Worm (Caenorhabditis elegans) whole organism, late embryonic: Measurements from ENCODE around the gene R09F10.1.

Experiments used
- C08G9.2 ChIP-seq: sonication (generic microtip); optimal IDR thresholded peaks from 2 replicates; lab custom pipeline; 2016; ENCODE audit warnings: mild to moderate bottlenecking, missing genetic modification characterization, moderate library complexity, missing compliant biosample characterization
- C38D4.7 ChIP-seq: fragments of 200-800 bp; sonication (Bioruptor generic); optimal IDR thresholded peaks from 2 replicates; lab custom pipeline; 2018; ENCODE audit warnings: mild to moderate bottlenecking, missing genetic modification characterization, moderate library complexity, missing compliant biosample characterization
- F13H6.1 ChIP-seq: sonication (generic microtip); optimal IDR thresholded peaks from 2 replicates; lab custom pipeline; 2016; ENCODE audit warnings: missing genetic modification characterization, missing compliant biosample characterization
- K09A11.1 ChIP-seq: sonication (generic microtip); optimal IDR thresholded peaks from 2 replicates; lab custom pipeline; 2017; ENCODE audit warnings: antibody characterized with exemption, mild to moderate bottlenecking, missing genetic modification characterization, missing compliant biosample characterization; ENCODE audit not compliant: insufficient read depth
- Y22D7AL.16 ChIP-seq: sonication (generic microtip); optimal IDR thresholded peaks from 2 replicates; lab custom pipeline; 2016; ENCODE audit warnings: missing genetic modification characterization, missing compliant biosample characterization
- ceh-14 ChIP-seq: sonication (generic microtip); optimal IDR thresholded peaks from 2 replicates; lab custom pipeline; 2016; ENCODE audit warnings: missing genotype, missing genetic modification characterization, missing compliant biosample characterization
- ceh-18 ChIP-seq: sonication (generic microtip); optimal IDR thresholded peaks from 2 replicates; lab custom pipeline; 2016; ENCODE audit warnings: missing genetic modification characterization, missing compliant biosample characterization
- ceh-19 ChIP-seq: fragments of 200-800 bp; sonication (Bioruptor generic); optimal IDR thresholded peaks from 2 replicates; lab custom pipeline; 2018; ENCODE audit warnings: mild to moderate bottlenecking, missing genetic modification characterization, missing compliant biosample characterization
- ceh-22 ChIP-seq: sonication (generic microtip); optimal IDR thresholded peaks from 2 replicates; lab custom pipeline; 2017; ENCODE audit warnings: missing biosample characterization, missing genetic modification characterization
- ceh-24 ChIP-seq: sonication (generic microtip); optimal IDR thresholded peaks from 2 replicates; lab custom pipeline; 2016; ENCODE audit warnings: mild to moderate bottlenecking, missing genetic modification characterization, missing compliant biosample characterization
- ceh-30 ChIP-seq: fragments of 150-350 bp; optimal IDR thresholded peaks from 2 replicates; lab custom pipeline; 2014; ENCODE audit warnings: missing biosample characterization, missing genetic modification characterization
- ceh-34 ChIP-seq: sonication (generic microtip); optimal IDR thresholded peaks from 2 replicates; lab custom pipeline; 2016; ENCODE audit warnings: mild to moderate bottlenecking, missing genetic modification characterization, missing compliant biosample characterization
- ceh-6 ChIP-seq: fragments of 200-800 bp; sonication (Bioruptor generic); optimal IDR thresholded peaks from 2 replicates; lab custom pipeline; 2018; ENCODE audit warnings: mild to moderate bottlenecking, missing genetic modification characterization, missing compliant biosample characterization
- elt-2 ChIP-seq: sonication (generic microtip); optimal IDR thresholded peaks from 2 replicates; lab custom pipeline; 2016; ENCODE audit warnings: missing genetic modification reagents, missing genetic modification characterization, missing compliant biosample characterization
- ets-4 ChIP-seq: sonication (generic microtip); optimal IDR thresholded peaks from 2 replicates; lab custom pipeline; 2016; ENCODE audit warnings: missing genetic modification characterization, missing compliant biosample characterization
- eyg-1 ChIP-seq: sonication (generic microtip); optimal IDR thresholded peaks from 2 replicates; lab custom pipeline; 2016; ENCODE audit warnings: missing genotype, missing genetic modification characterization, missing compliant biosample characterization
- fax-1 ChIP-seq: sonication (generic microtip); optimal IDR thresholded peaks from 2 replicates; lab custom pipeline; 2016; ENCODE audit warnings: missing genotype, missing genetic modification characterization, missing compliant biosample characterization
- fkh-6 ChIP-seq: sonication (generic microtip); optimal IDR thresholded peaks from 2 replicates; lab custom pipeline; 2016; ENCODE audit warnings: missing genetic modification characterization, missing compliant biosample characterization
- hlh-13 ChIP-seq: fragments of 200-800 bp; sonication (Bioruptor generic); optimal IDR thresholded peaks from 2 replicates; lab custom pipeline; 2018; ENCODE audit warnings: mild to moderate bottlenecking, missing genetic modification characterization, missing compliant biosample characterization
- hlh-6 ChIP-seq: sonication (generic microtip); optimal IDR thresholded peaks from 2 replicates; lab custom pipeline; 2016; ENCODE audit warnings: missing genotype, missing genetic modification characterization, missing compliant biosample characterization
- lim-6 ChIP-seq: sonication (generic microtip); optimal IDR thresholded peaks from 2 replicates; lab custom pipeline; 2016; ENCODE audit warnings: missing genetic modification characterization, missing compliant biosample characterization
- madf-2 ChIP-seq: sonication (generic microtip); optimal IDR thresholded peaks from 2 replicates; lab custom pipeline; 2017; ENCODE audit warnings: missing genetic modification characterization, missing compliant biosample characterization
- mec-3 ChIP-seq: sonication (generic microtip); optimal IDR thresholded peaks from 2 replicates; lab custom pipeline; 2016; ENCODE audit warnings: borderline replicate concordance, missing genetic modification characterization, missing compliant biosample characterization
- nfya-1 ChIP-seq: sonication (generic microtip); optimal IDR thresholded peaks from 2 replicates; lab custom pipeline; 2017; ENCODE audit warnings: missing genetic modification characterization, mild to moderate bottlenecking, missing compliant biosample characterization, antibody characterized with exemption, moderate library complexity
- npax-4 ChIP-seq: sonication (generic microtip); optimal IDR thresholded peaks from 2 replicates; lab custom pipeline; 2016; ENCODE audit warnings: missing genetic modification characterization, missing compliant biosample characterization
- odd-2 ChIP-seq: sonication (generic microtip); optimal IDR thresholded peaks from 2 replicates; lab custom pipeline; 2017; ENCODE audit warnings: antibody characterized with exemption, mild to moderate bottlenecking, missing genetic modification characterization, missing compliant biosample characterization
- pha-2 ChIP-seq: sonication (generic microtip); optimal IDR thresholded peaks from 2 replicates; lab custom pipeline; 2017; ENCODE audit warnings: mild to moderate bottlenecking, missing genetic modification characterization, missing compliant biosample characterization
- ref-2 ChIP-seq: sonication (generic microtip); optimal IDR thresholded peaks from 2 replicates; lab custom pipeline; 2016; ENCODE audit warnings: missing genetic modification characterization, missing compliant biosample characterization
- rnt-1 ChIP-seq: sonication (generic microtip); optimal IDR thresholded peaks from 2 replicates; lab custom pipeline; 2016; ENCODE audit warnings: missing genetic modification characterization, missing compliant biosample characterization
- sdc-2 ChIP-seq: sonication (generic microtip); optimal IDR thresholded peaks from 2 replicates; lab custom pipeline; 2016; ENCODE audit warnings: missing genotype, missing genetic modification characterization, missing compliant biosample characterization
- tbx-7 ChIP-seq: sonication (generic microtip); optimal IDR thresholded peaks from 2 replicates; lab custom pipeline; 2016; ENCODE audit warnings: missing genotype, missing genetic modification characterization, missing compliant biosample characterization
- ttx-3 ChIP-seq: sonication (generic microtip); optimal IDR thresholded peaks from 2 replicates; lab custom pipeline; 2016; ENCODE audit warnings: missing genetic modification reagents, missing genetic modification characterization, missing compliant biosample characterization
- unc-3 ChIP-seq, 2 experiments: fragments of 200-800 bp in 1 of 2; sonication (Bioruptor generic) in 1 of 2; sonication (generic microtip) in 1 of 2; conservative IDR thresholded peaks in 1 of 2; optimal IDR thresholded peaks in 1 of 2; 2 replicates each; pipeline versions ENCODE4 v1.3.6 to Lab custom; 2016 to 2022; ENCODE audit warnings: missing compliant biosample characterization in 2 of 2, missing genetic modification characterization in 2 of 2, missing genetic modification reagents in 1 of 2
- unc-55 ChIP-seq: sonication (generic microtip); optimal IDR thresholded peaks from 2 replicates; lab custom pipeline; 2017; ENCODE audit warnings: missing biosample characterization, missing genetic modification reagents, missing genetic modification characterization
- unc-86 ChIP-seq: sonication (generic microtip); optimal IDR thresholded peaks from 2 replicates; lab custom pipeline; 2016; ENCODE audit warnings: missing genetic modification characterization, missing compliant biosample characterization
- zip-5 ChIP-seq: sonication (generic microtip); optimal IDR thresholded peaks from 2 replicates; lab custom pipeline; 2016; ENCODE audit warnings: missing genetic modification characterization, missing compliant biosample characterization
- ztf-16 ChIP-seq: sonication (generic microtip); optimal IDR thresholded peaks from 2 replicates; lab custom pipeline; 2017; ENCODE audit warnings: missing genetic modification characterization, missing compliant biosample characterization

R09F10.1 gene

ce11 chrX:8294586-8294985, 28.8 kb upstream of the R09F10.1 start, which contains the start of gene R09F10.3:
Gene R09F10.3, plus strand, starts transcription at chrX:8294625.
- TF ChIP-seq unc-3 (GFP tag; conservative IDR thresholded peaks at IDR 0.05; lab: Robert Waterston, UW) (no peak), unc-3 (tag; optimal IDR thresholded peaks at IDR 0.05; lab: Kevin White, UChicago) (no peak), hlh-6 (tag; lab: Kevin White, UChicago) (no peak), C38D4.7 (GFP tag; lab: Kevin White, UChicago) (no peak), F13H6.1 (no peak), odd-2 (tag; lab: Kevin White, UChicago) (no peak), ceh-14 (tag; lab: Kevin White, UChicago) (no peak), tbx-7 (tag; lab: Kevin White, UChicago) (no peak), C08G9.2 (tag; lab: Kevin White, UChicago) (no peak), ceh-18 (tag; lab: Kevin White, UChicago) (no peak), fkh-6 (no peak), mec-3 (tag; lab: Kevin White, UChicago) (no peak), madf-2 (tag; lab: Kevin White, UChicago) (no peak), pha-2 (tag; lab: Kevin White, UChicago) (no peak), unc-86 (no peak), ceh-19 (no peak), ttx-3 (tag; lab: Kevin White, UChicago) (no peak), ceh-24 (tag; lab: Kevin White, UChicago) (no peak), ref-2 (tag; lab: Kevin White, UChicago) (no peak), ets-4 (tag; lab: Kevin White, UChicago) (no peak)

ce11 chrX:8297333-8297732, 26.1 kb upstream of the R09F10.1 start:
- TF ChIP-seq hlh-13 (GFP tag; lab: Kevin White, UChicago), result no peak

ce11 chrX:8299554-8299953, 23.8 kb upstream of the R09F10.1 start, which contains the start of gene ced-13:
Gene ced-13, minus strand, starts transcription at chrX:8299654.
- TF ChIP-seq hlh-13 (GFP tag; lab: Kevin White, UChicago) (no peak), rnt-1 (tag; lab: Kevin White, UChicago) (no peak), sdc-2 (no peak), fkh-6 (no peak)

- TF ChIP-seq eyg-1 (tag; lab: Kevin White, UChicago) (no peak), ceh-24 (tag; lab: Kevin White, UChicago) (no peak), mec-3 (tag; lab: Kevin White, UChicago) (no peak), nfya-1 (tag; lab: Kevin White, UChicago) (no peak), fax-1 (tag; lab: Kevin White, UChicago) (no peak), ceh-22 (no peak), Y22D7AL.16 (no peak), hlh-13 (GFP tag; lab: Kevin White, UChicago) (no peak), elt-2 (tag; lab: Kevin White, UChicago) (no peak), npax-4 (tag; lab: Kevin White, UChicago) (no peak), lim-6 (tag; lab: Kevin White, UChicago) (no peak), C38D4.7 (GFP tag; lab: Kevin White, UChicago) (no peak), ztf-16 (tag; lab: Kevin White, UChicago) (no peak), ceh-34 (no peak), K09A11.1 (tag; lab: Kevin White, UChicago) (no peak), ref-2 (tag; lab: Kevin White, UChicago) (no peak), ceh-6 (GFP tag; lab: Kevin White, UChicago) (no peak)
Measured at ce11 chrX:8302299-8302698, 21.1 kb upstream of the R09F10.1 start, which contains the start of gene inx-5. Gene inx-5, minus strand, starts transcription at chrX:8302399.

ce11 chrX:8302803-8303202, 20.6 kb upstream of the R09F10.1 start:
- TF ChIP-seq ceh-30 (tag; lab: Kevin White, UChicago), result no peak
- no peak for TF ChIP-seq sdc-2
- TF ChIP-seq zip-5 (tag; lab: Kevin White, UChicago), result no peak
- TF ChIP-seq ztf-16 (tag; lab: Kevin White, UChicago), result no peak
- no peak for TF ChIP-seq C38D4.7 (GFP tag; lab: Kevin White, UChicago)
- no peak for TF ChIP-seq unc-55 (GFP tag; lab: Kevin White, UChicago)
